Fruit fly (Drosophila melanogaster) Kc167 (cell line): ENCODE measurements around the gene ETHR.

Source experiments
- Myc ChIP-seq: fragments of >200 bp; optimal IDR thresholded peaks from 2 replicates; lab custom pipeline; 2017; ENCODE audit warnings: missing external identifiers
- Sin3A ChIP-seq: fragments of >200 bp; optimal IDR thresholded peaks from 2 replicates; lab custom pipeline; 2018; ENCODE audit warnings: missing external identifiers
- h ChIP-seq: fragments of >200 bp; optimal IDR thresholded peaks from 3 replicates; lab custom pipeline; 2018; ENCODE audit warnings: missing external identifiers
- insv ChIP-seq: fragments of >200 bp; optimal IDR thresholded peaks from 3 replicates; lab custom pipeline; 2018; ENCODE audit warnings: missing external identifiers
- psq ChIP-seq: fragments of >200 bp; optimal IDR thresholded peaks from 2 replicates; lab custom pipeline; 2017; ENCODE audit warnings: missing external identifiers
- ttk ChIP-seq: sonication (Bioruptor generic); optimal IDR thresholded peaks from 2 replicates; lab custom pipeline; 2017; ENCODE audit warnings: missing external identifiers

ETHR gene

DNA sequence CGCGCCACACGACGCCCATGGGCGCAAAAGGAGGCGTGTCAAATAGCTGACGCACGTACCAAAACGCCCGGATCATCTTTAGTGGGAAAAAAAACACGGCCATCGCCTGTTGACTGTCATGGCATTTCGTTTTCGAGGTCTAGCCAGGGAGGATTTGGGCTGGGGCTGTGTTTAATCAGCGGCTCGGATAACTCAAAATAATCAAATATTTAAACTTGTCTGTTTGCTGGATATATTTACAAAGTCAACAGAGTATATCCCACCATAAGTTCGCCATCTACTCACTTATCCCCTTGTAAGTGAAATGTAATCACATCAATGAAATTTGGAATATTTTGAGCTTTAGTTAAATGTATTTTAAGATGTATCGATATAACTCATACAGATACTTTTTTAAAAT, 14.0 kb downstream of the ETHR start:
- TF ChIP-seq Myc (lab: Kevin White, UChicago) (no peak), ttk (lab: Kevin White, UChicago) (no peak), Sin3A (lab: Kevin White, UChicago) (no peak), psq (lab: Kevin White, UChicago) (no peak), insv (lab: Kevin White, UChicago) (no peak), h (lab: Kevin White, UChicago) (no peak)

DNA sequence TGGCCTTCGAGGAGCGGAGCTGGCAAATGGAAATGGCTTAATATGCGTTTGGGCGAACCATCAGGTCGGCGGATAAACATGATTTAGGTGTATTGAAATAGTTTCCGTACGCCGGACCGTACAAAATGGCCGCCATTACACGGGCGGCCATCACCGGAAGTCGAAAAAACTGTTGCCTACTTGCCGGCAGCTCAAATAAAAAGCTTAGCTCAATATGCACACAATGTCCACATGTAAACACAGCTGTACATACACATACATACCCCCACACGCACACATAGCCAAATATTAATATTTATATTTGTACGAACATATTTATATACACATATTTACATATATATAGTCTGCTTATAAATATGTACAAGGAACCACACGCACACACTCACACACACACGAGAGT, 16.4 kb downstream of the ETHR start:
- TF ChIP-seq Myc (lab: Kevin White, UChicago) (no peak), Sin3A (lab: Kevin White, UChicago) (no peak), h (lab: Kevin White, UChicago) (no peak), insv (lab: Kevin White, UChicago) (no peak), psq (lab: Kevin White, UChicago) (no peak), ttk (lab: Kevin White, UChicago) (no peak)

DNA sequence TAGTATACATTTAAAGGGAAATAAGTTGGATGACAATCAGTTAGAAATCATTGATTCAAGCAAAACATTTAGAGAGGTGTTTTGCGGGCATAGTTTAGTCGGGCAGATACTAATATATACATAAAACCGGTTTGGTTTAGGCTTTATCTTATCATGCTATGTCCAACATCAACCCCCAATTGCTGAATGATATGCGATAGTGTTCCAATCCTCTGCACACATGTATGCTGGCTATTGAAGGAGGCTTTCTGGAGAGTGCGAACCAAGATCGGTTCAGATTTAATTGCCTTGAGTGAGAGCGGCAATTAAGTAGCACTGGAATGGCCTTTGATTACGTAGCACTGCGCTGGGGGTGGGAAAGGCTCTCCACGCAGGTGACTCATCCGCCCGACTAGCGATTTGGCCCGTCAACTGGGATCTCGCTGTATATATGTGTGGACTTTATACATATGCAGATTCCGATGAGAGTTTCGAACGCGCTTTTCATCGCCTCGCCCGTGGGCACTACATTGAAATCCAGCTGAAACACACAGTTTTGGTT, 21.2 kb downstream of the ETHR start:
- TF ChIP-seq Myc (lab: Kevin White, UChicago): no peak
- no peak for TF ChIP-seq psq (lab: Kevin White, UChicago)
- TF ChIP-seq ttk (lab: Kevin White, UChicago): no peak
- TF ChIP-seq h (lab: Kevin White, UChicago): no peak
- no peak for TF ChIP-seq insv (lab: Kevin White, UChicago)
- no peak for TF ChIP-seq Sin3A (lab: Kevin White, UChicago)

DNA sequence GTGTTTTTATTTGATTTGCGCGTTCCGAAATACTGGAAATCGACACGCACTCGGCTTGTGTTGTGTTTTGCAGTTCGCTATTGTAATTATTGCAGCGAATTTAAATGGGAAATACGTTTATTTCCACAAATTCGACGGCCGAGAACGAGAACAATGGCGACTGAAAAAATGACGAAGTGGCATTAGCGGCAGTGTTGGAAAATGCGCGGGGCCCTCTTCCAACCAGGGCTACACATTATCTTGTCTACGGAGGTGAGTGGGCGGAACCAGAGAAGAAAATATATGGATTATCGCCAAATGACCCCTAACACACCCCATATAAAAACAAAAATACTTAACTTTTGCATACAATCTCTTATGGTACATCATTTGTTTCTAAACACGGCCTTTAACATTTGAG, 22.1 kb downstream of the ETHR start, which contains the start of gene Rab1:
Rab1 (minus strand) TSS at position 188 of the 400 bp plus-strand sequence.
- no peak for TF ChIP-seq ttk (lab: Kevin White, UChicago)
- TF ChIP-seq h (lab: Kevin White, UChicago): no peak
- TF ChIP-seq psq (lab: Kevin White, UChicago): no peak
- no peak for TF ChIP-seq insv (lab: Kevin White, UChicago)
- TF ChIP-seq Myc (lab: Kevin White, UChicago): no peak
- TF ChIP-seq Sin3A (lab: Kevin White, UChicago): no peak

DNA sequence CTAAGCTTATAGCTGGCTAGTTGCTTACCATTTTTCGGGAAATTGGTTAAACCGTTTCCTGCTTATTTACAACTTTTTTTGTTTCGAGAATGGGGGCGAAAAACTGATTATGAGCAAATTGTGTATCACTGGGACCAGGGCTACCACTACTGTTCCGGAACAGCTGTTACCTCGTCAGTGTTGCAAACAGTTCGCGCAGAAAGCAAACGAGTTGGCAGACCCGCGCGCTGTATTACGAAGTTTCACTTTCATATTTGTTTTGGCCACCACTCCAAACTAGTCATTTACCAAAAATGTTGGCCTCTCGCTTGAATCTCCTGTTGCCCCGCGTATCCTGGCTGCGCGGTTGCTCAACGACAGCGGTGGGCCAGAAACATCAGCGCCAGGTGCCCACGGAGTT, 23.1 kb downstream of the ETHR start, which contains the start of the genes AP-2sigma and Idi:
AP-2sigma (minus strand) TSS at position 153 of the 400 bp plus-strand sequence.
Idi (plus strand) TSS at position 204 of the 400 bp plus-strand sequence.
- TF ChIP-seq ttk (lab: Kevin White, UChicago): no peak
- no peak for TF ChIP-seq insv (lab: Kevin White, UChicago)
- TF ChIP-seq psq (lab: Kevin White, UChicago): no peak
- no peak for TF ChIP-seq h (lab: Kevin White, UChicago)
- TF ChIP-seq Myc (lab: Kevin White, UChicago): no peak
- no peak for TF ChIP-seq Sin3A (lab: Kevin White, UChicago)

DNA sequence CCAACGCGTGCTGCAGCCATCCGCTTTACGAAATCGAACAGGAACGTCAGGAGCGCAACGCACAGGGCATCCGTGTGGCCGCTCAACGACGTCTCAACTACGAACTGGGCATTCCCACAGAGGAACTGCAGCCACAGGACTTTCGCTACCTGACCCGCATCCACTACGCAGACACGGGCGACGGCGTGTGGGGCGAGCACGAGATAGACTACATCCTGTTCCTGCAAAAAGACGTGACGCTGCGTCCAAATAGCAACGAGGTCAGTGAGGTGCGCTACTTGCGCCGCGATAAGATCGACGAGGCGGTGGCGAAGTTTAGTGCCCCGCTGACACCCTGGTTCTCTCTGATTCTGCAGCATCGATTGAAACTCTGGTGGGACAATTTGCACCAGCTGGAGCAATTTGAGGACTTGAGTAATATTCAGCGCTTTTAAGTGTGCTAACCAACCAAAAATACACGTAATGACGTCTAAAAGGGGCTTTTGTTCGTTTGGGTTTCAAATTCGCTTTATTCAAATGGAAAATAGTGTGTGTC, 23.9 kb downstream of the ETHR start:
- TF ChIP-seq ttk (lab: Kevin White, UChicago) (peak; percentile 1), psq (lab: Kevin White, UChicago) (no peak)

DNA sequence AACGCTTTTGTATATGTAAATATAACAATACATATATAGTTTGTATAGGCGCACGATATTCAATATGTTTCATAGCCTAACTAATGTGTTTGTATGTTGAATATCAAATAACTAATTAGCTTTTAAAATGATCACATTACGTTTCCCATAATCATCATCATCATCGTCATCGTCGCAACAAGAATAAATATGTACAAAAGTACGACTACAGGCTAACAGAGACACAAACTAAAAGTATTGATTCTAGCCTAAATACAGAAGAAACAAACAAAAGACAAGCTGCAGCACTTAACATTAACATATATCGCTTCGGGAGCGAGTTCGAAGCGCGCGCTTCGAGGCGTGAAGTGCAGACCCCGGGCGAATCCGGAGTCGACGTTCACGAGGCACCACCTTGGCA, 24.4 kb downstream of the ETHR start:
- TF ChIP-seq psq (lab: Kevin White, UChicago) (no peak), h (lab: Kevin White, UChicago) (no peak), insv (lab: Kevin White, UChicago) (no peak), Myc (lab: Kevin White, UChicago) (no peak), ttk (lab: Kevin White, UChicago) (no peak), Sin3A (lab: Kevin White, UChicago) (no peak)

DNA sequence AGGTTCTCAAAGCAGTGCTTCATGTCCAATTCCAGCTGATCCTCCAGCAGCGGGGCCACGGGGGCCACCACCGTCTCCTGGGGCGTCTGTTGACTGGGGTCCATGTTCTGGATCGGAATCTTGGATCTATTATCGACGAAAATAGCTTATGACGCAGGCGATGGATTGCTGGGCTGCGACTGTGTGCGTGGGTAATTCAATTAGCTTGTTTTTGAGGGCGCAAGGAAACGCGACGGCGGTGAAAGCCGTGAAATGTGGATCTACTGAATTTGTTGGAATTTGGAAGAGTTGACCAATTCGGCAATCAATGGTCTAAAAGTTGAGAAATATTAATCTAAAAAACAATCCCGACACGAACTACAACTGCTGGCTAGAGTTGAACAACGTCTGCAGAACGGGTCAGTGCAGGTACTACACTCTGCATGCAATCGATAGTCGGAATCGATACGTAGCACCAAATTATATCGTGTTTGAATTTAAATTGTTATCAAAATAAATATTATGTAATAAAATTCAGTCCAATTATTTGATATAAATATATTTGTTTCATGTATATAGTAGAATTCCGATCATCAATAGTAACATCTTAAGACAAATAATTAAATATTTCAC, 26.7 kb downstream of the ETHR start, which contains the start of gene CG3308:
CG3308 (minus strand) TSS at position 391 of the 612 bp plus-strand sequence.
- TF ChIP-seq psq (lab: Kevin White, UChicago): no peak
- TF ChIP-seq insv (lab: Kevin White, UChicago): no peak
- no peak for TF ChIP-seq ttk (lab: Kevin White, UChicago)

DNA sequence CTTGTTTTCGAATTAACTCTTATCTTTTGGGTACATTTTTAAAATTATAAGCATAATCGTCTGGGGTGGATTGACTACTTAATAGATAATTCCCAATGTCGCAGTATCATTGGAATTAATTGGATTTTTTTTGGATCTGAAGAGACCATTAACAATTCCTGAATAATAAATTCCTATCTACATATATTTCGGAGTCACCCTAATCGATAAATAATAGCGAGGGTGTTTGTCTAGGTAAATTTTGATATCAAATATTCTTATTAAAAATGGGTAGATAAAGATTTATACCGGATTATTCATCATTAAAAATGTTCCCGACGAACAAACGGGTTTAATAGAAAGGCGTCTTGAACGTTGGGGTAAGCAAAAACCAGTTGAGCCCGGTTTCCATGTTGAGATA, 28.1 kb downstream of the ETHR start:
- TF ChIP-seq Myc (lab: Kevin White, UChicago): no peak
- no peak for TF ChIP-seq psq (lab: Kevin White, UChicago)
- no peak for TF ChIP-seq insv (lab: Kevin White, UChicago)
- TF ChIP-seq Sin3A (lab: Kevin White, UChicago): no peak
- TF ChIP-seq ttk (lab: Kevin White, UChicago): no peak
- no peak for TF ChIP-seq h (lab: Kevin White, UChicago)

DNA sequence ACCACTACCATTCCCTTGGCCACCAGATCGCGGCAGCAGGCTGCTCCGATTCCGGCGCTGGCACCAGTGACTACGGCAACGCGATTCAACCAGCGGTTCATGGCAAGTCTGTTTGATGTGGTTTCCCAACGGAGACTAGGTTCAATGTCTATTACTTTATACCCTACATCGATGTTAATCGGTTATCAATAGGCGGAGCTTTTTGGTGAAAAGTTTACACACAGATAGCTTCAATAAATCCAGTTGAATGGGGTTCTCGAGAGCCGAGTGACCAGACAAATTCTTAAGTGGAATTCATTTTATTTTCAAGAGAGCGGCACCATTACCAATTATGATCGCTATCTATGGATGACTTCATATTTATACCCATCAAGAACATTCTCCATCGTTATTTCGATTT, 29.3 kb downstream of the ETHR start, which contains the start of gene CG3301:
CG3301 (minus strand) TSS at position 139 of the 400 bp plus-strand sequence.
- TF ChIP-seq Myc (lab: Kevin White, UChicago): no peak
- TF ChIP-seq insv (lab: Kevin White, UChicago): no peak
- no peak for TF ChIP-seq ttk (lab: Kevin White, UChicago)
- TF ChIP-seq Sin3A (lab: Kevin White, UChicago): no peak
- no peak for TF ChIP-seq h (lab: Kevin White, UChicago)

DNA sequence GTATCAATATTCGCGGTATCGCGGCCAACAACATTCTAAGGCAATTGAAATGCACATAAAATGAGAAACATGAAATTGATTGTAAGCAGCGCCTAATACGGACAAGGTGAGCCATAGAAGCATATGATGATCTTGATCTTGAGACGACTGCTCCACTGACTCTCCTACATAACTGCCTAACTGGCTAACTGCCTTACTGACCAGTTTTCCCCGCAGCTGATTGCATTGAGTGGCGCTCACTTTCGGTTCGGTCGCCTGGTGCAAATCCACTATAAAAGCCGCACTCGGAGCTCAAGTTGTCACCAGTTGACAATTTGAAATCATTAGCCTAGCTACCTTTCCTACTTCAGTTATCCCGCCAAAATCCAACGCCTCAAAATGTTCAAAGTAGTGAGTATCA, 36.1 kb downstream of the ETHR start, which contains the start of gene CG17298:
CG17298 (plus strand) TSS at position 301 of the 400 bp plus-strand sequence.
- TF ChIP-seq ttk (lab: Kevin White, UChicago): no peak
- TF ChIP-seq Myc (lab: Kevin White, UChicago): no peak
- TF ChIP-seq insv (lab: Kevin White, UChicago): no peak
- TF ChIP-seq Sin3A (lab: Kevin White, UChicago): no peak
- no peak for TF ChIP-seq h (lab: Kevin White, UChicago)
- no peak for TF ChIP-seq psq (lab: Kevin White, UChicago)
